Fruit fly (Drosophila melanogaster) whole organism, embryonic: Measurements from ENCODE around the gene spd-2.

ENCODE experiments used
- Adf1 ChIP-seq: fragments of 200-800 bp; sonication (Bioruptor generic); IDR thresholded peaks from 2 replicates; pipeline ENCODE4 v1.3.6; 2022; ENCODE audit warnings: missing biosample characterization, missing genetic modification characterization
- Aef1 ChIP-seq: fragments of 200-800 bp; sonication (Bioruptor generic); IDR thresholded peaks from 3 replicates; pipeline ENCODE4 v1.3.6; 2022; ENCODE audit warnings: missing biosample characterization, missing genetic modification characterization
- Atf-2 ChIP-seq: fragments of 200-800 bp; sonication (Bioruptor generic); optimal IDR thresholded peaks from 2 replicates; lab custom pipeline; 2016; ENCODE audit warnings: missing biosample characterization, missing genetic modification characterization
- Atf6 ChIP-seq: fragments of 200-800 bp; sonication (Bioruptor generic); IDR thresholded peaks from 2 replicates; pipeline ENCODE4 v1.3.6; 2022; ENCODE audit warnings: missing biosample characterization, missing genetic modification characterization
- CG10543 ChIP-seq: fragments of 200-800 bp; sonication (Bioruptor generic); optimal IDR thresholded peaks from 3 replicates; lab custom pipeline; 2017; ENCODE audit warnings: missing biosample characterization, mild to moderate bottlenecking, missing genetic modification characterization, moderate library complexity
- CG10979 ChIP-seq: fragments of 200-800 bp; sonication (Bioruptor generic); optimal IDR thresholded peaks from 2 replicates; lab custom pipeline; 2018; ENCODE audit warnings: missing biosample characterization, mild to moderate bottlenecking, missing genetic modification characterization, moderate library complexity
- CG11247 ChIP-seq: fragments of 200-800 bp; sonication (Bioruptor generic); IDR thresholded peaks from 2 replicates; pipeline ENCODE4 v1.3.6; 2022; ENCODE audit warnings: missing biosample characterization, missing genetic modification characterization
- CG12299 ChIP-seq: fragments of 200-800 bp; sonication (Bioruptor generic); optimal IDR thresholded peaks from 2 replicates; lab custom pipeline; 2018; ENCODE audit warnings: missing biosample characterization, mild to moderate bottlenecking, missing genetic modification characterization
- CG1233 ChIP-seq: fragments of 200-800 bp; sonication (Bioruptor generic); optimal IDR thresholded peaks from 4 replicates; lab custom pipeline; 2018; ENCODE audit warnings: missing biosample characterization, mild to moderate bottlenecking, missing genetic modification characterization
- CG14667 ChIP-seq: fragments of 200-800 bp; sonication (Bioruptor generic); IDR thresholded peaks from 2 replicates; pipeline ENCODE4 v1.3.6; 2022; ENCODE audit warnings: missing biosample characterization, missing genetic modification characterization
- CG17612 ChIP-seq: fragments of 200-800 bp; sonication (Bioruptor generic); IDR thresholded peaks from 2 replicates; pipeline ENCODE4 v1.3.6; 2022; ENCODE audit warnings: missing biosample characterization, missing genetic modification characterization
- CG18262 ChIP-seq: fragments of 200-800 bp; optimal IDR thresholded peaks from 3 replicates; lab custom pipeline; 2019; ENCODE audit warnings: missing biosample characterization, mild to moderate bottlenecking, missing genetic modification characterization, moderate library complexity
- CG34376 ChIP-seq: fragments of 200-800 bp; sonication (Bioruptor generic); optimal IDR thresholded peaks from 2 replicates; lab custom pipeline; 2018; ENCODE audit warnings: missing biosample characterization, mild to moderate bottlenecking, missing genetic modification characterization
- CG34422 ChIP-seq: fragments of 200-800 bp; sonication (Bioruptor generic); IDR thresholded peaks from 3 replicates; pipeline ENCODE4 v1.3.6; 2022; ENCODE audit warnings: missing biosample characterization, missing genetic modification characterization
- CG4282 ChIP-seq: fragments of 200-800 bp; sonication (Bioruptor generic); optimal IDR thresholded peaks from 2 replicates; lab custom pipeline; 2016; ENCODE audit warnings: missing biosample characterization, missing genetic modification characterization
- CG4404 ChIP-seq: fragments of 200-800 bp; sonication (Bioruptor generic); IDR thresholded peaks from 2 replicates; pipeline ENCODE4 v1.3.6; 2022; ENCODE audit warnings: missing biosample characterization, missing genetic modification characterization
- CG4617 ChIP-seq: fragments of 200-800 bp; sonication (Bioruptor generic); optimal IDR thresholded peaks from 3 replicates; lab custom pipeline; 2016; ENCODE audit warnings: missing biosample characterization, missing genetic modification characterization, borderline replicate concordance
- CG8924 ChIP-seq: fragments of 200-800 bp; optimal IDR thresholded peaks from 3 replicates; lab custom pipeline; 2019; ENCODE audit warnings: missing biosample characterization, mild to moderate bottlenecking, missing genetic modification characterization, moderate library complexity
- CG9876 ChIP-seq: fragments of 200-800 bp; sonication (Bioruptor generic); optimal IDR thresholded peaks from 2 replicates; lab custom pipeline; 2016; ENCODE audit warnings: missing biosample characterization, missing genetic modification characterization
- Dip2 ChIP-seq: fragments of 200-800 bp; sonication (Bioruptor generic); IDR thresholded peaks from 2 replicates; pipeline ENCODE4 v1.3.6; 2022; ENCODE audit warnings: missing biosample characterization, missing genetic modification characterization
- Doc3 ChIP-seq: fragments of 200-800 bp; sonication (Bioruptor generic); IDR thresholded peaks from 3 replicates; pipeline ENCODE4 v1.3.6; 2022; ENCODE audit warnings: missing biosample characterization, missing genetic modification characterization; ENCODE audit not compliant: partially characterized antibody
- Elba2 ChIP-seq: fragments of 200-800 bp; sonication (Bioruptor generic); optimal IDR thresholded peaks from 3 replicates; lab custom pipeline; 2016; ENCODE audit warnings: missing biosample characterization, missing genetic modification characterization
- Fer3 ChIP-seq: fragments of 200-800 bp; sonication (Bioruptor generic); optimal IDR thresholded peaks from 2 replicates; lab custom pipeline; 2018; ENCODE audit warnings: missing biosample characterization, mild to moderate bottlenecking, missing genetic modification characterization, moderate library complexity
- HLH54F ChIP-seq: fragments of 200-800 bp; sonication (Bioruptor generic); optimal IDR thresholded peaks from 3 replicates; lab custom pipeline; 2016; ENCODE audit warnings: missing biosample characterization, missing genetic modification characterization
- Hey ChIP-seq: fragments of 200-800 bp; sonication (Bioruptor generic); optimal IDR thresholded peaks from 3 replicates; lab custom pipeline; 2018; ENCODE audit warnings: missing biosample characterization, mild to moderate bottlenecking, missing genetic modification characterization
- Hmr ChIP-seq: fragments of 200-800 bp; sonication (Bioruptor generic); optimal IDR thresholded peaks from 3 replicates; lab custom pipeline; 2017; ENCODE audit warnings: mild to moderate bottlenecking, missing biosample characterization, missing genetic modification reagents, missing genetic modification characterization
- Hr3 ChIP-seq: fragments of 200-800 bp; sonication (Bioruptor generic); optimal IDR thresholded peaks from 3 replicates; lab custom pipeline; 2016; ENCODE audit warnings: missing biosample characterization, missing genetic modification characterization
- Mrtf ChIP-seq: fragments of 200-800 bp; sonication (Bioruptor generic); IDR thresholded peaks from 3 replicates; pipeline ENCODE4 v1.3.6; 2022; ENCODE audit warnings: missing biosample characterization, missing genetic modification characterization
- NFAT ChIP-seq: fragments of 200-800 bp; sonication (Bioruptor generic); IDR thresholded peaks from 2 replicates; pipeline ENCODE4 v1.3.6; 2022; ENCODE audit warnings: missing biosample characterization, missing genetic modification characterization
- Poxn ChIP-seq: fragments of 200-800 bp; sonication (Bioruptor generic); IDR thresholded peaks from 2 replicates; pipeline ENCODE4 v1.3.6; 2022; ENCODE audit warnings: missing biosample characterization, missing genetic modification characterization
- br ChIP-seq: fragments of >200 bp; optimal IDR thresholded peaks from 2 replicates; lab custom pipeline; 2017
- btn ChIP-seq: fragments of 200-800 bp; sonication (Bioruptor generic); optimal IDR thresholded peaks from 2 replicates; lab custom pipeline; 2016; ENCODE audit warnings: missing biosample characterization, missing genetic modification characterization
- cas ChIP-seq: fragments of 200-800 bp; sonication (Bioruptor generic); IDR thresholded peaks from 2 replicates; pipeline ENCODE4 v1.3.6; 2022; ENCODE audit warnings: missing biosample characterization, missing genetic modification characterization
- chinmo ChIP-seq: fragments of 200-800 bp; sonication (Bioruptor generic); IDR thresholded peaks from 4 replicates; pipeline ENCODE4 v1.3.6; 2022; ENCODE audit warnings: missing biosample characterization, missing genetic modification characterization; ENCODE audit not compliant: partially characterized antibody
- crol ChIP-seq: fragments of 200-800 bp; sonication (Bioruptor generic); IDR thresholded peaks from 2 replicates; pipeline ENCODE4 v1.3.6; 2022; ENCODE audit warnings: missing biosample characterization, missing genetic modification characterization
- dimm ChIP-seq: fragments of 200-800 bp; sonication (Bioruptor generic); IDR thresholded peaks from 2 replicates; pipeline ENCODE4 v1.3.6; 2022; ENCODE audit warnings: missing biosample characterization, missing genetic modification characterization
- fd64A ChIP-seq: fragments of 200-800 bp; sonication (Bioruptor generic); optimal IDR thresholded peaks from 3 replicates; lab custom pipeline; 2018; ENCODE audit warnings: missing biosample characterization, mild to moderate bottlenecking, missing genetic modification characterization
- gem ChIP-seq: fragments of 200-800 bp; sonication (Bioruptor generic); optimal IDR thresholded peaks from 2 replicates; lab custom pipeline; 2019; ENCODE audit warnings: missing biosample characterization, mild to moderate bottlenecking, missing genetic modification characterization, moderate library complexity
- h ChIP-seq: fragments of >200 bp; optimal IDR thresholded peaks from 2 replicates; lab custom pipeline; 2017
- ind ChIP-seq: fragments of 200-800 bp; sonication (Bioruptor generic); optimal IDR thresholded peaks from 3 replicates; lab custom pipeline; 2016; ENCODE audit warnings: missing biosample characterization, missing genetic modification characterization
- mam ChIP-seq: fragments of 200-800 bp; sonication (Bioruptor generic); optimal IDR thresholded peaks from 3 replicates; lab custom pipeline; 2016; ENCODE audit warnings: missing biosample characterization, missing genetic modification characterization
- nerfin-2 ChIP-seq: fragments of 200-800 bp; sonication (Bioruptor generic); IDR thresholded peaks from 2 replicates; pipeline ENCODE4 v1.3.6; 2022; ENCODE audit warnings: missing biosample characterization, missing genetic modification characterization; ENCODE audit not compliant: partially characterized antibody
- otp ChIP-seq: fragments of 200-800 bp; sonication (Bioruptor generic); IDR thresholded peaks from 3 replicates; pipeline ENCODE4, ENCODE4 v1.3.6; 2022; ENCODE audit warnings: missing biosample characterization, missing genetic modification characterization
- pfk ChIP-seq: fragments of 200-800 bp; sonication (Bioruptor generic); optimal IDR thresholded peaks from 2 replicates; lab custom pipeline; 2018; ENCODE audit warnings: missing biosample characterization, mild to moderate bottlenecking, missing genetic modification characterization, moderate library complexity
- pita ChIP-seq: fragments of 200-800 bp; sonication (Bioruptor generic); optimal IDR thresholded peaks from 2 replicates; lab custom pipeline; 2017; ENCODE audit warnings: missing biosample characterization, mild to moderate bottlenecking, missing genetic modification characterization
- pros ChIP-seq: fragments of 200-800 bp; sonication (Bioruptor generic); optimal IDR thresholded peaks from 3 replicates; lab custom pipeline; 2019; ENCODE audit warnings: missing biosample characterization, mild to moderate bottlenecking, missing genetic modification characterization, moderate library complexity
- row ChIP-seq: fragments of 200-800 bp; sonication (Bioruptor generic); IDR thresholded peaks from 3 replicates; pipeline ENCODE4 v1.3.6; 2022; ENCODE audit warnings: missing biosample characterization, missing genetic modification characterization
- scrt ChIP-seq: fragments of 200-800 bp; sonication (Bioruptor generic); optimal IDR thresholded peaks from 2 replicates; lab custom pipeline; 2018; ENCODE audit warnings: missing biosample characterization, mild to moderate bottlenecking, missing genetic modification characterization, moderate library complexity
- sqz ChIP-seq: fragments of 200-800 bp; sonication (Bioruptor generic); optimal IDR thresholded peaks from 3 replicates; lab custom pipeline; 2018; ENCODE audit warnings: missing biosample characterization, mild to moderate bottlenecking, missing genetic modification characterization
- tap ChIP-seq: fragments of 200-800 bp; optimal IDR thresholded peaks from 3 replicates; lab custom pipeline; 2019; ENCODE audit warnings: missing biosample characterization, mild to moderate bottlenecking, missing genetic modification characterization, moderate library complexity
- tin ChIP-seq: fragments of 200-800 bp; sonication (Bioruptor generic); optimal IDR thresholded peaks from 3 replicates; lab custom pipeline; 2016; ENCODE audit warnings: missing biosample characterization, missing genetic modification characterization
- ttk ChIP-seq: fragments of 200-800 bp; sonication (Bioruptor generic); IDR thresholded peaks from 2 replicates; pipeline ENCODE4 v2.1.2; 2022; ENCODE audit warnings: missing biosample characterization, missing genetic modification characterization

Gene spd-2

dm6 chr3L:16609120-16609519, 14.3 kb upstream of the spd-2 start, which contains the start of gene CG4098 (continued):
- peak; percentile 49; the same call in 1 of the 3 replicates for TF ChIP-seq otp (GFP tag; lab: Robert Waterston, UW)
- TF ChIP-seq ind, result peak; percentile 75
- TF ChIP-seq Mrtf (GFP tag; lab: Robert Waterston, UW), result peak; percentile 58; the same call in 1 of the 3 replicates
- peak; percentile 27 for TF ChIP-seq CG10543 (GFP tag; lab: Kevin White, UChicago)
- no peak for TF ChIP-seq fd64A (GFP tag; lab: Kevin White, UChicago)
- no peak for TF ChIP-seq pita (GFP tag; lab: Kevin White, UChicago)
- peak; percentile 78 for TF ChIP-seq NFAT
- peak; percentile 71 for TF ChIP-seq CG4617
- TF ChIP-seq Poxn, result no peak
- peak; percentile 63 for TF ChIP-seq tin (GFP tag; lab: Kevin White, UChicago)
- peak; percentile 54 for TF ChIP-seq Fer3
- TF ChIP-seq Hmr (GFP tag; lab: Kevin White, UChicago), result peak; percentile 52
- TF ChIP-seq gem, result peak; percentile 48
- TF ChIP-seq CG12299, result no peak
- TF ChIP-seq CG18262, result peak; percentile 25
- TF ChIP-seq HLH54F (GFP tag; lab: Kevin White, UChicago), result peak; percentile 69
- peak; percentile 26 for TF ChIP-seq CG9876 (GFP tag; lab: Kevin White, UChicago)
- TF ChIP-seq Dip2 (GFP tag; lab: Robert Waterston, UW), result no peak
- peak; percentile 25 for TF ChIP-seq CG1233 (GFP tag; lab: Kevin White, UChicago)
- no peak for TF ChIP-seq CG4404 (GFP tag; lab: Robert Waterston, UW)
- TF ChIP-seq dimm, result no peak
- no peak for TF ChIP-seq sqz
- peak; percentile 97 for TF ChIP-seq row (GFP tag; lab: Robert Waterston, UW)
- TF ChIP-seq scrt (GFP tag; lab: Kevin White, UChicago), result no peak
- TF ChIP-seq cas (GFP tag; lab: Robert Waterston, UW), result peak; percentile 31; the same call in 1 of the 2 replicates
- no peak for TF ChIP-seq nerfin-2 (GFP tag; lab: Robert Waterston, UW)
- TF ChIP-seq Hey (tag; lab: Kevin White, UChicago), result no peak
- TF ChIP-seq ttk, result peak; percentile 52; the same call in 1 of the 2 replicates
- peak; percentile 67 for TF ChIP-seq Atf6 (GFP tag; lab: Robert Waterston, UW)
- TF ChIP-seq CG4282 (GFP tag; lab: Kevin White, UChicago), result peak; percentile 33
- no peak for TF ChIP-seq br (lab: Kevin White, UChicago)
- TF ChIP-seq btn (GFP tag; lab: Kevin White, UChicago), result peak; percentile 2
- TF ChIP-seq CG17612, result peak; percentile 30; the same call in 1 of the 2 replicates
- TF ChIP-seq mam (GFP tag; lab: Kevin White, UChicago), result peak; percentile 69
- peak; percentile 18 for TF ChIP-seq tap (tag; lab: Kevin White, UChicago)
- no peak for TF ChIP-seq chinmo (GFP tag; lab: Robert Waterston, UW)
- TF ChIP-seq Atf-2 (GFP tag; lab: Kevin White, UChicago), result peak; percentile 13
- peak; percentile 64 for TF ChIP-seq CG11247
- TF ChIP-seq CG34422 (GFP tag; lab: Robert Waterston, UW), result peak; percentile 34; the same call in 1 of the 3 replicates
- peak; percentile 58 for TF ChIP-seq Aef1 (GFP tag; lab: Robert Waterston, UW)
- TF ChIP-seq Adf1, result peak; percentile 27; the same call in 1 of the 2 replicates
- TF ChIP-seq crol (GFP tag; lab: Robert Waterston, UW), result no peak
- TF ChIP-seq CG14667 (GFP tag; lab: Robert Waterston, UW), result peak; percentile 71; the same call in 1 of the 2 replicates
- 0 out of 3 replicates have a peak, but pooled peaks have one; percentile 10 for TF ChIP-seq Doc3 (GFP tag; lab: Robert Waterston, UW)
- no peak for TF ChIP-seq Elba2 (GFP tag; lab: Kevin White, UChicago)
- peak; percentile 39 for TF ChIP-seq Hr3 (GFP tag; lab: Kevin White, UChicago)
- no peak for TF ChIP-seq pros (GFP tag; lab: Kevin White, UChicago)
- TF ChIP-seq CG34376 (GFP tag; lab: Kevin White, UChicago), result peak; percentile 47
- no peak for TF ChIP-seq h (lab: Kevin White, UChicago)
- peak; percentile 34 for TF ChIP-seq CG10979 (tag; lab: Kevin White, UChicago)
- TF ChIP-seq CG8924 (tag; lab: Kevin White, UChicago), result peak; percentile 1
- no peak for TF ChIP-seq pfk (GFP tag; lab: Kevin White, UChicago)
